Worm (Caenorhabditis elegans) whole organism, L1 larva: Measurements from ENCODE around the gene srg-13.

ENCODE experiments used
- fkh-4 ChIP-seq: sonication (generic microtip); optimal IDR thresholded peaks from 2 replicates; lab custom pipeline; 2016; ENCODE audit warnings: missing compliant biosample characterization, missing genetic modification characterization, borderline replicate concordance
- lin-15B ChIP-seq: fragments of 150-350 bp; sonication (generic microtip); optimal IDR thresholded peaks from 3 replicates; lab custom pipeline; 2014; ENCODE audit warnings: missing biosample characterization, missing genetic modification characterization
- lin-39 ChIP-seq: fragments of 150-350 bp; optimal IDR thresholded peaks from 2 replicates; lab custom pipeline; 2014; ENCODE audit warnings: missing biosample characterization, missing genetic modification reagents, missing genetic modification characterization
- nhr-77 ChIP-seq: fragments of 150-350 bp; optimal IDR thresholded peaks from 2 replicates; lab custom pipeline; 2014; ENCODE audit warnings: missing biosample characterization, missing genetic modification characterization
- pqm-1 ChIP-seq: sonication (generic microtip); optimal IDR thresholded peaks from 3 replicates; lab custom pipeline; 2017; ENCODE audit warnings: missing biosample characterization, missing genetic modification characterization
- unc-130 ChIP-seq: fragments of 150-350 bp; optimal IDR thresholded peaks from 2 replicates; lab custom pipeline; 2017; ENCODE audit warnings: missing biosample characterization, missing genetic modification characterization, inconsistent platforms
- unc-62 ChIP-seq: fragments of 150-350 bp; optimal IDR thresholded peaks from 2 replicates; lab custom pipeline; 2014; ENCODE audit warnings: missing biosample characterization, missing genetic modification reagents, missing genetic modification characterization

DNA sequence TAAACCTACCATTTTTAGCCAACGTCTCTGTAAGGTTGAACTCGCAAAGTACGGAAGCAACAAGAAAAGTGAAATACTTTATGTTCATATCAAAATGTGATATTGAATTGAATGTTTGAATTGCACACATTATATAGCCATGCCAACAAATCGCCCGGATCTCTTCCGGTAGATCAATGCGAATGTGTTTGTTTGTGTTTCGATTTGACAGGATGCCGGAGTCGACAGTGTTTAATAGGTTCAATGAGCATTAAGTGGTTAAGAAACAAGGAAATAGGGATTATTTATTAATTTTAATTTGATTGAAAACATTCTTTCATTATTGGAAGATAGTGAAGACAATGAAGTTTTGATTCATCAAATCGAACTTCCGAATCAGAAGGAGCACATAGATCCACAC, 25.8 kb upstream of the srg-13 start, which contains the start of gene pqn-29:
- TF ChIP-seq lin-15B (tag; lab: Kevin White, UChicago): no peak
- no peak for TF ChIP-seq unc-130 (tag; lab: Kevin White, UChicago)
- no peak for TF ChIP-seq fkh-4
- no peak for TF ChIP-seq nhr-77 (tag; lab: Kevin White, UChicago)
- no peak for TF ChIP-seq unc-62 (GFP tag; lab: Kevin White, UChicago)
- TF ChIP-seq lin-39 (tag; lab: Kevin White, UChicago): no peak
- TF ChIP-seq pqm-1 (tag; lab: Kevin White, UChicago): no peak
